Fruit fly (Drosophila melanogaster) whole organism, pupa: ENCODE data around the gene CG14246.

Experiments used
- CG10348 ChIP-seq: fragments of 200-800 bp; sonication (Bioruptor generic); IDR thresholded peaks from 2 replicates; pipeline ENCODE4 v1.3.6; 2022; ENCODE audit warnings: missing biosample characterization, missing genetic modification characterization
- CG13204 ChIP-seq: fragments of 200-800 bp; sonication (Bioruptor generic); optimal IDR thresholded peaks from 2 replicates; lab custom pipeline; 2018; ENCODE audit warnings: missing biosample characterization, mild to moderate bottlenecking, missing genetic modification characterization, moderate library complexity
- CG14655 ChIP-seq: fragments of 200-800 bp; sonication (Bioruptor generic); optimal IDR thresholded peaks from 3 replicates; lab custom pipeline; 2017; ENCODE audit warnings: mild to moderate bottlenecking, missing biosample characterization, missing genetic modification reagents, missing genetic modification characterization
- CG15710 ChIP-seq: fragments of 200-800 bp; sonication (Bioruptor generic); optimal IDR thresholded peaks from 2 replicates; lab custom pipeline; 2018; ENCODE audit warnings: missing biosample characterization, mild to moderate bottlenecking, missing genetic modification characterization, moderate library complexity
- CG17806 ChIP-seq: fragments of 200-800 bp; sonication (Bioruptor generic); optimal IDR thresholded peaks from 2 replicates; lab custom pipeline; 2018; ENCODE audit warnings: missing biosample characterization, mild to moderate bottlenecking, missing genetic modification characterization, moderate library complexity
- CG32121 ChIP-seq: fragments of 200-800 bp; sonication (Bioruptor generic); IDR thresholded peaks from 2 replicates; pipeline ENCODE4 v1.3.6; 2022; ENCODE audit warnings: missing biosample characterization, missing genetic modification characterization
- CG34367 ChIP-seq: fragments of 200-800 bp; sonication (Bioruptor generic); optimal IDR thresholded peaks from 2 replicates; lab custom pipeline; 2018; ENCODE audit warnings: missing biosample characterization, mild to moderate bottlenecking, missing genetic modification characterization
- CG4496 ChIP-seq: fragments of 200-800 bp; sonication (Bioruptor generic); IDR thresholded peaks from 3 replicates; pipeline ENCODE4 v1.3.6; 2022; ENCODE audit warnings: missing biosample characterization, missing genetic modification characterization
- CG8301 ChIP-seq: fragments of 200-800 bp; sonication (Bioruptor generic); optimal IDR thresholded peaks from 2 replicates; lab custom pipeline; 2018; ENCODE audit warnings: missing biosample characterization, mild to moderate bottlenecking, missing genetic modification characterization
- CG9948 ChIP-seq: fragments of 200-800 bp; sonication (Bioruptor generic); optimal IDR thresholded peaks from 2 replicates; lab custom pipeline; 2018; ENCODE audit warnings: missing biosample characterization, mild to moderate bottlenecking, missing genetic modification characterization, moderate library complexity
- D1 ChIP-seq: fragments of 200-800 bp; sonication (Bioruptor generic); optimal IDR thresholded peaks from 2 replicates; lab custom pipeline; 2018; ENCODE audit warnings: missing biosample characterization, mild to moderate bottlenecking, missing genetic modification characterization, moderate library complexity
- EcR ChIP-seq: fragments of 200-800 bp; sonication (Bioruptor generic); optimal IDR thresholded peaks from 3 replicates; lab custom pipeline; 2019; ENCODE audit warnings: missing biosample characterization, missing genetic modification characterization, mild to moderate bottlenecking, moderate library complexity, missing genetic modification reagents
- Ets98B ChIP-seq: fragments of 200-800 bp; sonication (Bioruptor generic); IDR thresholded peaks from 2 replicates; pipeline ENCODE4 v1.3.6; 2022; ENCODE audit warnings: missing biosample characterization, missing genetic modification characterization
- Pif1A ChIP-seq: fragments of 200-800 bp; sonication (Bioruptor generic); optimal IDR thresholded peaks from 3 replicates; lab custom pipeline; 2016; ENCODE audit warnings: missing biosample characterization, missing genetic modification characterization
- Pif1B ChIP-seq: fragments of 200-800 bp; sonication (Bioruptor generic); optimal IDR thresholded peaks from 3 replicates; lab custom pipeline; 2016; ENCODE audit warnings: missing biosample characterization, missing genetic modification characterization
- Snoo ChIP-seq: fragments of 200-800 bp; sonication (Bioruptor generic); optimal IDR thresholded peaks from 3 replicates; lab custom pipeline; 2017; ENCODE audit warnings: missing biosample characterization, mild to moderate bottlenecking, missing genetic modification characterization, inconsistent platforms
- fd96Ca ChIP-seq: fragments of 200-800 bp; sonication (Bioruptor generic); IDR thresholded peaks from 3 replicates; pipeline ENCODE4 v1.3.6; 2022; ENCODE audit warnings: missing biosample characterization, missing genetic modification characterization
- gl ChIP-seq: fragments of 200-800 bp; sonication (Bioruptor generic); optimal IDR thresholded peaks from 2 replicates; lab custom pipeline; 2018; ENCODE audit warnings: missing biosample characterization, mild to moderate bottlenecking, missing genetic modification characterization
- rn ChIP-seq: fragments of 200-800 bp; sonication (Bioruptor generic); IDR thresholded peaks from 2 replicates; pipeline ENCODE4 v1.3.6; 2022; ENCODE audit warnings: missing biosample characterization, missing genetic modification characterization

The CG14246 gene

dm6 chr3R:26728427-26728826, 1.3 kb downstream of the CG14246 start, which contains the start of gene CG14245:
Gene CG14245, plus strand, starts transcription at chr3R:26728727.
- TF ChIP-seq CG8301 (tag; lab: Kevin White, UChicago) (no peak), CG4496 (no peak), EcR (GFP tag; lab: Kevin White, UChicago) (no peak), CG13204 (GFP tag; lab: Kevin White, UChicago) (no peak), CG17806 (tag; lab: Kevin White, UChicago) (no peak), gl (tag; lab: Kevin White, UChicago) (no peak), D1 (tag; lab: Kevin White, UChicago) (no peak), Ets98B (GFP tag; lab: Robert Waterston, UW) (no peak), CG34367 (tag; lab: Kevin White, UChicago) (no peak), rn (no peak)

- no peak for TF ChIP-seq CG10348 (GFP tag; lab: Robert Waterston, UW)
Observed at dm6 chr3R:26736207-26736606, 9.1 kb downstream of the CG14246 start, which contains the start of gene CG6403. Gene CG6403, minus strand, starts transcription at chr3R:26736307.

dm6 chr3R:26737310-26737709, 10.2 kb downstream of the CG14246 start, which contains the start of gene CG14247:
Gene CG14247, plus strand, starts transcription at chr3R:26737610.
- TF ChIP-seq Snoo (tag; lab: Kevin White, UChicago): no peak
- no peak for TF ChIP-seq Ets98B (GFP tag; lab: Robert Waterston, UW)
- TF ChIP-seq D1 (tag; lab: Kevin White, UChicago): no peak
- no peak for TF ChIP-seq gl (tag; lab: Kevin White, UChicago)
- no peak for TF ChIP-seq CG14655 (GFP tag; lab: Kevin White, UChicago)
- TF ChIP-seq Pif1A (GFP tag; lab: Kevin White, UChicago): no peak
- no peak for TF ChIP-seq CG15710 (tag; lab: Kevin White, UChicago)
- no peak for TF ChIP-seq Pif1B (GFP tag; lab: Kevin White, UChicago)
- no peak for TF ChIP-seq fd96Ca (GFP tag; lab: Robert Waterston, UW)
- no peak for TF ChIP-seq CG8301 (tag; lab: Kevin White, UChicago)
- TF ChIP-seq CG32121 (GFP tag; lab: Robert Waterston, UW): no peak
- TF ChIP-seq CG10348 (GFP tag; lab: Robert Waterston, UW): no peak
- no peak for TF ChIP-seq EcR (GFP tag; lab: Kevin White, UChicago)

- no peak for TF ChIP-seq D1 (tag; lab: Kevin White, UChicago)
- no peak for TF ChIP-seq CG15710 (tag; lab: Kevin White, UChicago)
- no peak for TF ChIP-seq CG9948
- no peak for TF ChIP-seq CG4496
- TF ChIP-seq gl (tag; lab: Kevin White, UChicago): no peak
- no peak for TF ChIP-seq CG34367 (tag; lab: Kevin White, UChicago)
- TF ChIP-seq CG32121 (GFP tag; lab: Robert Waterston, UW): no peak
- no peak for TF ChIP-seq rn
- no peak for TF ChIP-seq CG14655 (GFP tag; lab: Kevin White, UChicago)
- no peak for TF ChIP-seq CG17806 (tag; lab: Kevin White, UChicago)
- TF ChIP-seq EcR (GFP tag; lab: Kevin White, UChicago): no peak
- no peak for TF ChIP-seq Pif1B (GFP tag; lab: Kevin White, UChicago)
- no peak for TF ChIP-seq CG13204 (GFP tag; lab: Kevin White, UChicago)
- TF ChIP-seq CG10348 (GFP tag; lab: Robert Waterston, UW): no peak
- no peak for TF ChIP-seq fd96Ca (GFP tag; lab: Robert Waterston, UW)
- TF ChIP-seq, all 21 proteins: peak for 0
Observed at dm6 chr3R:26761695-26762094, 34.6 kb downstream of the CG14246 start.
